Worm (Caenorhabditis elegans) whole organism, L2 larva: ENCODE results near the gene Y6D1A.2.

Experiments
- F13H6.1 ChIP-seq: sonication (generic microtip); optimal IDR thresholded peaks from 2 replicates; lab custom pipeline; 2016; ENCODE audit warnings: missing genetic modification characterization, missing compliant biosample characterization
- lsy-2 ChIP-seq, 2 experiments: fragments of 150-350 bp in 1 of 2; sonication (generic microtip) in 1 of 2; optimal IDR thresholded peaks; 2 replicates each; lab custom pipeline; 2014 to 2017; ENCODE audit warnings: missing biosample characterization in 2 of 2, missing genetic modification characterization in 2 of 2
- nhr-77 ChIP-seq: fragments of 150-350 bp; optimal IDR thresholded peaks from 2 replicates; lab custom pipeline; 2014; ENCODE audit warnings: missing biosample characterization, missing genetic modification characterization
- unc-62 ChIP-seq: fragments of 150-350 bp; optimal IDR thresholded peaks from 2 replicates; lab custom pipeline; 2014; ENCODE audit warnings: missing biosample characterization, missing genetic modification reagents, missing genetic modification characterization
- ztf-11 ChIP-seq: sonication (generic microtip); optimal IDR thresholded peaks from 2 replicates; lab custom pipeline; 2017; ENCODE audit warnings: missing biosample characterization, missing genetic modification characterization

DNA sequence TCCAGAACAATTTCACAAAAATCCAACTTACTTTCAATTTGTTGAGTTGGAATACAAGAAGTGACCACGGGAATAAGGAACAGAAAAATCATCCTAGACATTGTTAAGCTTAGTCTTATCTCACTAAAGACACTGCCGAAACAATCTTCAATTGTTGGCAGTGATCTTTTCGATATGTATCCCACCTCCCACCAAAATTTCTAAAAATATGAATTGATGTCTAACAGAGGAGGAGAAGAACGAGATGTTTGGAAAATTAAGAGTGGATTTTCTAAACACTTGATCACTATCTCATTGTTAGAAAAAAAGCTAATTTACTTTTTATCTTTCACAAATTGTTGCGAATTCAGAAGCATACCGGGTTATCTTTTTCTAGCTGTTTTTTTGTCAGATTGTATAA lies 12.8 kb upstream of the Y6D1A.2 start, which contains the start of gene clec-144:
- TF ChIP-seq ztf-11 (tag; lab: Kevin White, UChicago) (no peak), unc-62 (GFP tag; lab: Kevin White, UChicago) (no peak), F13H6.1 (tag; lab: Kevin White, UChicago) (no peak), lsy-2 (tag; optimal IDR thresholded peaks at IDR 0.05; lab: Kevin White, UChicago) (no peak), nhr-77 (tag; lab: Kevin White, UChicago) (no peak)
